Worm (Caenorhabditis elegans): Measurements from ENCODE around the gene C48B4.6.

ce11 chrIII:9580039-9580891 lies 21.9 kb upstream of the C48B4.6 start, which contains the start of gene ced-7:
- TF ChIP-seq nhr-237 (tag; optimal IDR thresholded peaks at IDR 0.05) (no peak), pha-4 (tag; optimal IDR thresholded peaks at IDR 0.05) (peak; percentile 19), nhr-28 (tag; optimal IDR thresholded peaks at IDR 0.05) (no peak), ztf-11 (tag; optimal IDR thresholded peaks at IDR 0.05) (no peak)
